Worm (Caenorhabditis elegans): ENCODE results near the gene cebp-1.

DNA sequence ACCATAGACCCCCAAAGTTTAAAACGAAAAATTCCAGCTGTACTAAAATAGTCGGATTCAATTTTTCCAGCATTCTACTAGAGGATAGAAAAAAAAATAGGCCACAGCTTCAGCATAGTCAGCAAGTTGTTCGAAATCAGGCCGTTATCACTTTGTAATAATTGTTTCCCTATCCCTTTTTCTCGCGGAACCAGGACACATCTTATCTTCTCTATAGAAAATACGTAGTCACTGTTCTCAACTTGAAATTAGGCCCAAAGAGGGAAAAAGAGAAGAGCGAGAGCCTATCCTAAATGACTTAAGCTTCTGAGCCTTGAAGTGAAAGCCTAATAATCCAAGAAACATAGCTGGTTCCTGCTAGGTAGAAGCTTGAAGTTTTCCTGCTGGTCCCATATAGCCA lies 8.0 kb downstream of the cebp-1 start:
- TF ChIP-seq ceh-82 (tag; optimal IDR thresholded peaks at IDR 0.05) (no peak), nhr-48 (tag; optimal IDR thresholded peaks at IDR 0.05) (peak; percentile 10), lin-13 (GFP tag; optimal IDR thresholded peaks at IDR 0.05) (no peak), fkh-10 (GFP tag; optimal IDR thresholded peaks at IDR 0.05) (no peak), jun-1 (tag; optimal IDR thresholded peaks at IDR 0.05) (peak; percentile 36), skn-1 (tag; optimal IDR thresholded peaks at IDR 0.05) (no peak), ama-1 (optimal IDR thresholded peaks at IDR 0.05) (peak; percentile 80), zag-1 (tag; optimal IDR thresholded peaks at IDR 0.05) (no peak)

All from whole organism, L4 larva.